Fruit fly (Drosophila melanogaster) whole organism, adult: ENCODE measurements around the gene CG5506.
A peak's percentile ranks its signal among the peaks of the same experiment; 100 is the strongest.
"Not testable (repeated sequence)": the region's sequence is repeated elsewhere in the genome, so short reads cannot be mapped to it uniquely, and the experiment has no call there.

Experiments used
- CG11617 ChIP-seq: fragments of 200-800 bp; sonication (Bioruptor generic); optimal IDR thresholded peaks from 2 replicates; lab custom pipeline; 2017; ENCODE audit warnings: mild to moderate bottlenecking, missing biosample characterization, missing genetic modification reagents, missing genetic modification characterization
- CG12768 ChIP-seq: fragments of 200-800 bp; sonication (Bioruptor generic); optimal IDR thresholded peaks from 2 replicates; lab custom pipeline; 2017; ENCODE audit warnings: missing biosample characterization, missing genetic modification characterization, mild to moderate bottlenecking, moderate library complexity, missing genetic modification reagents
- CG14711 ChIP-seq: fragments of 200-800 bp; sonication (Bioruptor generic); optimal IDR thresholded peaks from 2 replicates; lab custom pipeline; 2018; ENCODE audit warnings: missing biosample characterization, mild to moderate bottlenecking, missing genetic modification characterization, moderate library complexity
- CG1620 ChIP-seq: fragments of 200-800 bp; sonication (Bioruptor generic); optimal IDR thresholded peaks from 2 replicates; lab custom pipeline; 2016; ENCODE audit warnings: missing biosample characterization, missing genetic modification characterization
- CG33017 ChIP-seq: fragments of 200-800 bp; sonication (Bioruptor generic); optimal IDR thresholded peaks from 2 replicates; lab custom pipeline; 2018; ENCODE audit warnings: missing biosample characterization, mild to moderate bottlenecking, missing genetic modification characterization, moderate library complexity
- CG5204 ChIP-seq: fragments of 200-800 bp; sonication (Bioruptor generic); optimal IDR thresholded peaks from 2 replicates; lab custom pipeline; 2016; ENCODE audit warnings: missing biosample characterization, missing genetic modification characterization
- CG7045 ChIP-seq: fragments of 200-800 bp; sonication (Bioruptor generic); optimal IDR thresholded peaks from 2 replicates; lab custom pipeline; 2017; ENCODE audit warnings: missing biosample characterization, mild to moderate bottlenecking, missing genetic modification characterization
- CG7101 ChIP-seq: fragments of 200-800 bp; sonication (Bioruptor generic); optimal IDR thresholded peaks from 2 replicates; lab custom pipeline; 2018; ENCODE audit warnings: missing biosample characterization, mild to moderate bottlenecking, missing genetic modification characterization, moderate library complexity
- Clk ChIP-seq: fragments of 200-800 bp; sonication (Bioruptor generic); optimal IDR thresholded peaks from 2 replicates; lab custom pipeline; 2017; ENCODE audit warnings: missing biosample characterization, missing genetic modification characterization
- Crg-1 ChIP-seq: fragments of 200-800 bp; sonication (Bioruptor generic); optimal IDR thresholded peaks from 2 replicates; lab custom pipeline; 2016; ENCODE audit warnings: missing biosample characterization, missing genetic modification characterization
- Hr96 ChIP-seq: fragments of 200-800 bp; sonication (Bioruptor generic); optimal IDR thresholded peaks from 2 replicates; lab custom pipeline; 2016; ENCODE audit warnings: missing biosample characterization, missing genetic modification characterization
- Mnt ChIP-seq: fragments of 200-800 bp; sonication (Bioruptor generic); optimal IDR thresholded peaks from 2 replicates; lab custom pipeline; 2016; ENCODE audit warnings: missing biosample characterization, mild to moderate bottlenecking, missing genetic modification characterization
- bab1 ChIP-seq: fragments of 200-800 bp; sonication (Bioruptor generic); optimal IDR thresholded peaks from 3 replicates; lab custom pipeline; 2019; ENCODE audit warnings: missing biosample characterization, mild to moderate bottlenecking, missing genetic modification characterization, moderate library complexity
- cic ChIP-seq: fragments of 200-800 bp; sonication (Bioruptor generic); optimal IDR thresholded peaks from 2 replicates; lab custom pipeline; 2017; ENCODE audit warnings: missing biosample characterization, mild to moderate bottlenecking, missing genetic modification characterization, moderate library complexity
- cnc ChIP-seq, 2 experiments: fragments of >200 bp; optimal IDR thresholded peaks; 2 replicates each; lab custom pipeline; 2017
- kay ChIP-seq: fragments of 200-800 bp; sonication (Bioruptor generic); peaks from one replicate; lab custom pipeline; 2016; ENCODE audit warnings: missing biosample characterization, missing genetic modification characterization, borderline replicate concordance
- ovo ChIP-seq: fragments of 200-800 bp; sonication (Bioruptor generic); optimal IDR thresholded peaks from 2 replicates; lab custom pipeline; 2016; ENCODE audit warnings: missing biosample characterization, missing genetic modification characterization
- pad ChIP-seq: fragments of 200-800 bp; sonication (Bioruptor generic); optimal IDR thresholded peaks from 3 replicates; lab custom pipeline; 2017; ENCODE audit warnings: missing biosample characterization, missing genetic modification characterization, mild to moderate bottlenecking, moderate library complexity, missing genetic modification reagents
- tj ChIP-seq: fragments of 200-800 bp; sonication (Bioruptor generic); optimal IDR thresholded peaks from 3 replicates; lab custom pipeline; 2017; ENCODE audit warnings: missing biosample characterization, mild to moderate bottlenecking, missing genetic modification characterization, moderate library complexity
- toe ChIP-seq: fragments of 200-800 bp; sonication (Bioruptor generic); optimal IDR thresholded peaks from 2 replicates; lab custom pipeline; 2016; ENCODE audit warnings: missing biosample characterization, missing genetic modification characterization

The CG5506 gene

dm6 chr3L:17887393-17887792 is 3.2 kb upstream of the CG5506 start, which contains the start of gene CG7402:
Gene CG7402 (plus strand): TSS chr3L:17887705.
- TF ChIP-seq cnc (optimal IDR thresholded peaks at IDR 0.05; lab: Kevin White, UChicago) (no peak), CG5204 (GFP tag; lab: Kevin White, UChicago) (no peak)

- TF ChIP-seq ovo (GFP tag; lab: Kevin White, UChicago) (no peak), kay (GFP tag; lab: Kevin White, UChicago) (no peak), CG1620 (GFP tag; lab: Kevin White, UChicago) (no peak), CG12768 (no peak), Hr96 (GFP tag; lab: Kevin White, UChicago) (no peak), tj (GFP tag; lab: Kevin White, UChicago) (no peak), Mnt (GFP tag; lab: Kevin White, UChicago) (no peak), toe (GFP tag; lab: Kevin White, UChicago) (no peak), bab1 (no peak), CG33017 (tag; lab: Kevin White, UChicago) (no peak), CG7101 (tag; lab: Kevin White, UChicago) (no peak)
Observed at dm6 chr3L:17886545-17886944, 2.4 kb upstream of the CG5506 start, which contains the start of gene CG16775. Gene CG16775 (minus strand): TSS chr3L:17886645.

- no peak for TF ChIP-seq bab1
- TF ChIP-seq CG7101 (tag; lab: Kevin White, UChicago) = no peak
- TF ChIP-seq CG12768 = peak; percentile 13
- TF ChIP-seq Hr96 (GFP tag; lab: Kevin White, UChicago) = no peak
- peak; percentile 19 for TF ChIP-seq ovo (GFP tag; lab: Kevin White, UChicago)
- no peak for TF ChIP-seq CG1620 (GFP tag; lab: Kevin White, UChicago)
- TF ChIP-seq kay (GFP tag; lab: Kevin White, UChicago) = peak; percentile 80
- peak; percentile 11 for TF ChIP-seq Mnt (GFP tag; lab: Kevin White, UChicago)
- no peak for TF ChIP-seq Clk (GFP tag; lab: Kevin White, UChicago)
- TF ChIP-seq Crg-1 (GFP tag; lab: Kevin White, UChicago) = no peak
Observed at dm6 chr3L:17878781-17879360, 5.3 kb downstream of the CG5506 start, which contains the start of gene CG7408. Gene CG7408 (plus strand): TSS chr3L:17879096.

dm6 chr3L:17858174-17858573 is 26.0 kb downstream of the CG5506 start, which contains the start of gene CG34002:
Gene CG34002 (plus strand): TSS chr3L:17858474.
- TF ChIP-seq pad (GFP tag; lab: Kevin White, UChicago); CG33017 (tag; lab: Kevin White, UChicago); bab1: not testable (repeated sequence)

- TF ChIP-seq CG7045 (GFP tag; lab: Kevin White, UChicago) = peak; percentile 81
- peak; percentile 80 for TF ChIP-seq CG33017 (tag; lab: Kevin White, UChicago)
- no peak for TF ChIP-seq cic (GFP tag; lab: Kevin White, UChicago)
- TF ChIP-seq bab1 = peak; percentile 77
- TF ChIP-seq CG1620 (GFP tag; lab: Kevin White, UChicago) = peak; percentile 3
- peak; percentile 56 for TF ChIP-seq Hr96 (GFP tag; lab: Kevin White, UChicago)
- TF ChIP-seq Clk (GFP tag; lab: Kevin White, UChicago) = peak; percentile 7
- TF ChIP-seq CG7101 (tag; lab: Kevin White, UChicago) = peak; percentile 82
- TF ChIP-seq CG5204 (GFP tag; lab: Kevin White, UChicago) = peak; percentile 54
- TF ChIP-seq ovo (GFP tag; lab: Kevin White, UChicago) = peak; percentile 16
- TF ChIP-seq kay (GFP tag; lab: Kevin White, UChicago) = no peak
- TF ChIP-seq pad (GFP tag; lab: Kevin White, UChicago) = peak; percentile 73
- TF ChIP-seq CG12768 = peak; percentile 74
- peak; percentile 64 for TF ChIP-seq tj (GFP tag; lab: Kevin White, UChicago)
- peak; percentile 32 for TF ChIP-seq Crg-1 (GFP tag; lab: Kevin White, UChicago)
- TF ChIP-seq cnc (optimal IDR thresholded peaks at IDR 0.05; lab: Kevin White, UChicago) = no peak
- peak; percentile 61 for TF ChIP-seq toe (GFP tag; lab: Kevin White, UChicago)
- TF ChIP-seq CG11617 (GFP tag; lab: Kevin White, UChicago) = peak; percentile 92
- TF ChIP-seq CG14711 (tag; lab: Kevin White, UChicago) = peak; percentile 95
- peak; percentile 57 for TF ChIP-seq Mnt (GFP tag; lab: Kevin White, UChicago)
Observed at dm6 chr3L:17856655-17857479, 27.3 kb downstream of the CG5506 start, which contains the start of gene CG5535. Gene CG5535 (minus strand): TSS chr3L:17856794.

dm6 chr3L:17849517-17849916 is 34.7 kb downstream of the CG5506 start, which contains the start of gene TrpRS-m:
Gene TrpRS-m (plus strand): TSS chr3L:17849727.
- TF ChIP-seq CG5204 (GFP tag; lab: Kevin White, UChicago) (no peak), bab1 (peak; percentile 35), CG12768 (no peak), Crg-1 (GFP tag; lab: Kevin White, UChicago) (no peak), cnc (optimal IDR thresholded peaks at IDR 0.05; lab: Kevin White, UChicago) (no peak), pad (GFP tag; lab: Kevin White, UChicago) (no peak)
